Worm (Caenorhabditis elegans): Measurements from ENCODE around the gene T05H10.1.

ce11 chrII:8006962-8007361 is 35.4 kb upstream of the T05H10.1 start:
- no peak for TF ChIP-seq lin-13 (GFP tag; optimal IDR thresholded peaks at IDR 0.05)
- TF ChIP-seq dmd-9 (GFP tag; IDR thresholded peaks at IDR 0.05), result no peak
- TF ChIP-seq unc-62 (GFP tag; optimal IDR thresholded peaks at IDR 0.05 in 1 of 2), result no peak
- TF ChIP-seq unc-62 (tag; optimal IDR thresholded peaks at IDR 0.05), result no peak
- no peak for TF ChIP-seq ama-1 (optimal IDR thresholded peaks at IDR 0.05)
- TF ChIP-seq lin-39 (tag; optimal IDR thresholded peaks at IDR 0.05), result no peak
- TF ChIP-seq dpl-1 (GFP tag; optimal IDR thresholded peaks at IDR 0.05), result no peak
- no peak for TF ChIP-seq F49E8.2 (tag; optimal IDR thresholded peaks at IDR 0.05; ENCODE audit: borderline replicate concordance)
- TF ChIP-seq pha-4 (GFP tag; IDR thresholded peaks at IDR 0.05), result no peak
- no peak for TF ChIP-seq pha-4 (tag; optimal IDR thresholded peaks at IDR 0.05)
- TF ChIP-seq zag-1 (tag; optimal IDR thresholded peaks at IDR 0.05), result no peak
- no peak for TF ChIP-seq skn-1 (tag; optimal IDR thresholded peaks at IDR 0.05)
- no peak for TF ChIP-seq hif-1 (tag; optimal IDR thresholded peaks at IDR 0.05)
- TF ChIP-seq mdl-1 (tag; optimal IDR thresholded peaks at IDR 0.05), result no peak
- no peak for TF ChIP-seq fkh-10 (GFP tag; optimal IDR thresholded peaks at IDR 0.05)
- TF ChIP-seq attf-4 (tag; optimal IDR thresholded peaks at IDR 0.05), result no peak
